Worm (Caenorhabditis elegans) whole organism, L4 larva: ENCODE measurements around the gene arrd-28.

ENCODE experiments used
- D1046.2 ChIP-seq: fragments of 200-800 bp; sonication (Bioruptor generic); IDR thresholded peaks from 2 replicates; pipeline ENCODE4 v1.3.6; 2022; ENCODE audit warnings: missing genetic modification characterization, missing compliant biosample characterization
- F10B5.3 ChIP-seq: sonication (generic microtip); optimal IDR thresholded peaks from 2 replicates; lab custom pipeline; 2016; ENCODE audit warnings: mild to moderate bottlenecking, missing genetic modification characterization, missing compliant biosample characterization
- F26F4.8 ChIP-seq: fragments of 200-800 bp; sonication (Bioruptor generic); conservative IDR thresholded peaks from 2 replicates; pipeline ENCODE4 v1.3.6; 2022; ENCODE audit warnings: missing genetic modification characterization, missing compliant biosample characterization
- R02D3.7 ChIP-seq: fragments of 150-350 bp; sonication (generic microtip); optimal IDR thresholded peaks from 3 replicates; lab custom pipeline; 2014; ENCODE audit warnings: missing biosample characterization, missing genetic modification characterization
- T20F7.1 ChIP-seq: fragments of 200-800 bp; sonication (Bioruptor generic); optimal IDR thresholded peaks from 2 replicates; lab custom pipeline; 2018; ENCODE audit warnings: mild to moderate bottlenecking, missing genetic modification characterization, missing compliant biosample characterization
- Y48G9A.11 ChIP-seq: fragments of 200-800 bp; sonication (Bioruptor generic); IDR thresholded peaks from 2 replicates; pipeline ENCODE4 v1.3.6; 2022; ENCODE audit warnings: missing genetic modification reagents, missing genetic modification characterization, missing compliant biosample characterization
- Y5F2A.4 ChIP-seq: fragments of 200-800 bp; sonication (Bioruptor generic); optimal IDR thresholded peaks from 2 replicates; lab custom pipeline; 2018; ENCODE audit warnings: mild to moderate bottlenecking, missing genetic modification characterization, missing compliant biosample characterization
- Y75B8A.6 ChIP-seq: fragments of 200-800 bp; sonication (Bioruptor generic); IDR thresholded peaks from 2 replicates; pipeline ENCODE4 v1.3.6; 2022; ENCODE audit warnings: missing genetic modification reagents, missing genetic modification characterization, missing compliant biosample characterization
- ZK546.5 ChIP-seq, 2 experiments: sonication (generic microtip); optimal IDR thresholded peaks; 2 replicates each; lab custom pipeline; 2017; ENCODE audit warnings: missing biosample characterization in 2 of 2, missing genetic modification characterization in 2 of 2
- aha-1 ChIP-seq: fragments of 150-350 bp; peaks from one replicate; lab custom pipeline; 2014; ENCODE audit warnings: missing biosample characterization, missing genetic modification characterization
- arid-1 ChIP-seq: fragments of 200-800 bp; sonication (Bioruptor generic); conservative IDR thresholded peaks from 2 replicates; pipeline ENCODE4 v1.3.6; 2022; ENCODE audit warnings: missing genetic modification reagents, missing genetic modification characterization, missing compliant biosample characterization
- ceh-20 ChIP-seq: fragments of 200-800 bp; sonication (Bioruptor generic); IDR thresholded peaks from 2 replicates; pipeline ENCODE4 v1.3.6; 2022; ENCODE audit warnings: missing genetic modification reagents, missing genetic modification characterization, missing compliant biosample characterization
- ceh-28 ChIP-seq: fragments of 150-350 bp; optimal IDR thresholded peaks from 2 replicates; lab custom pipeline; 2014; ENCODE audit warnings: missing biosample characterization, missing genetic modification reagents, missing genetic modification characterization
- ceh-32 ChIP-seq: sonication (generic microtip); optimal IDR thresholded peaks from 2 replicates; lab custom pipeline; 2016; ENCODE audit warnings: mild to moderate bottlenecking, missing genetic modification characterization, missing compliant biosample characterization; ENCODE audit not compliant: poor library complexity
- ces-1 ChIP-seq: fragments of 150-350 bp; sonication (generic microtip); optimal IDR thresholded peaks from 4 replicates; lab custom pipeline; 2014; ENCODE audit warnings: missing biosample characterization, missing genetic modification reagents, missing genetic modification characterization
- daf-12 ChIP-seq: fragments of 150-350 bp; optimal IDR thresholded peaks from 2 replicates; lab custom pipeline; 2014; ENCODE audit warnings: missing biosample characterization, missing genetic modification reagents, missing genetic modification characterization
- daf-16 ChIP-seq, 3 experiments: sonication (generic microtip); optimal IDR thresholded peaks; 2 replicates each; lab custom pipeline; 2016 to 2017; ENCODE audit warnings: missing genetic modification characterization in 3 of 3, missing genetic modification reagents in 3 of 3, mild to moderate bottlenecking in 2 of 3, missing compliant biosample characterization in 2 of 3, missing biosample characterization in 1 of 3, moderate library complexity in 1 of 3
- dmd-8 ChIP-seq: fragments of 200-800 bp; sonication (Bioruptor generic); IDR thresholded peaks from 2 replicates; pipeline ENCODE4 v1.3.6; 2022; ENCODE audit warnings: missing genetic modification characterization, missing compliant biosample characterization
- dmd-9 ChIP-seq: fragments of 200-800 bp; sonication (Bioruptor generic); IDR thresholded peaks from 2 replicates; pipeline ENCODE4 v1.3.6; 2022; ENCODE audit warnings: missing genetic modification reagents, missing genetic modification characterization, missing compliant biosample characterization
- egl-43 ChIP-seq: fragments of 200-800 bp; sonication (Bioruptor generic); IDR thresholded peaks from 2 replicates; pipeline ENCODE4 v1.3.6; 2022; ENCODE audit warnings: missing genetic modification reagents, missing genetic modification characterization, missing compliant biosample characterization
- fkh-10 ChIP-seq: fragments of 150-350 bp; optimal IDR thresholded peaks from 2 replicates; lab custom pipeline; 2014; ENCODE audit warnings: missing biosample characterization, missing genetic modification reagents, missing genetic modification characterization
- hlh-30 ChIP-seq: sonication (generic microtip); optimal IDR thresholded peaks from 2 replicates; lab custom pipeline; 2017; ENCODE audit warnings: antibody characterized with exemption, mild to moderate bottlenecking, missing genetic modification characterization, missing compliant biosample characterization; ENCODE audit not compliant: insufficient read depth
- hmg-1.1 ChIP-seq: fragments of 200-800 bp; sonication (Bioruptor generic); IDR thresholded peaks from 2 replicates; pipeline ENCODE4 v1.3.6; 2022; ENCODE audit warnings: missing genetic modification reagents, missing genetic modification characterization, missing compliant biosample characterization
- lin-38 ChIP-seq: fragments of 200-800 bp; sonication (Bioruptor generic); IDR thresholded peaks from 2 replicates; pipeline ENCODE4 v1.3.6; 2022; ENCODE audit warnings: missing genetic modification reagents, missing genetic modification characterization, missing compliant biosample characterization
- lin-39 ChIP-seq: fragments of 150-350 bp; optimal IDR thresholded peaks from 2 replicates; lab custom pipeline; 2014; ENCODE audit warnings: missing biosample characterization, missing genetic modification reagents, missing genetic modification characterization
- lir-3 ChIP-seq: sonication (generic microtip); optimal IDR thresholded peaks from 2 replicates; lab custom pipeline; 2016; ENCODE audit warnings: mild to moderate bottlenecking, missing genetic modification characterization, missing compliant biosample characterization
- lsy-2 ChIP-seq, 2 experiments: fragments of 150-350 bp in 1 of 2; sonication (generic microtip) in 1 of 2; optimal IDR thresholded peaks; 2 replicates each; lab custom pipeline; 2014 to 2017; ENCODE audit warnings: missing biosample characterization in 2 of 2, missing genetic modification characterization in 2 of 2
- madf-5 ChIP-seq, 2 experiments: fragments of 200-800 bp; sonication (Bioruptor generic); IDR thresholded peaks; 2 replicates each; pipeline ENCODE4 v1.3.6; 2022; ENCODE audit warnings: missing compliant biosample characterization in 2 of 2, missing genetic modification characterization in 2 of 2
- madf-9 ChIP-seq: fragments of 200-800 bp; sonication (Bioruptor generic); conservative IDR thresholded peaks from 2 replicates; pipeline ENCODE4 v1.3.6; 2022; ENCODE audit warnings: missing genetic modification reagents, missing genetic modification characterization, missing compliant biosample characterization
- mxl-2 ChIP-seq: fragments of 200-800 bp; sonication (Bioruptor generic); conservative IDR thresholded peaks from 2 replicates; pipeline ENCODE4 v1.3.6; 2022; ENCODE audit warnings: missing genetic modification reagents, missing genetic modification characterization, missing compliant biosample characterization
- nhr-11 ChIP-seq: fragments of 150-350 bp; optimal IDR thresholded peaks from 2 replicates; lab custom pipeline; 2014; ENCODE audit warnings: missing biosample characterization, missing genetic modification characterization
- nhr-28 ChIP-seq: fragments of 150-350 bp; optimal IDR thresholded peaks from 2 replicates; lab custom pipeline; 2014; ENCODE audit warnings: missing biosample characterization, missing genetic modification characterization
- nhr-41 ChIP-seq: fragments of 200-800 bp; sonication (Bioruptor generic); IDR thresholded peaks from 2 replicates; pipeline ENCODE4 v1.3.6; 2022; ENCODE audit warnings: missing genetic modification reagents, missing genetic modification characterization, missing compliant biosample characterization
- nhr-6 ChIP-seq: fragments of 150-350 bp; optimal IDR thresholded peaks from 2 replicates; lab custom pipeline; 2014; ENCODE audit warnings: missing biosample characterization, missing genetic modification characterization
- nhr-77 ChIP-seq: fragments of 150-350 bp; optimal IDR thresholded peaks from 2 replicates; lab custom pipeline; 2014; ENCODE audit warnings: missing biosample characterization, missing genetic modification characterization
- pqm-1 ChIP-seq: sonication (generic microtip); optimal IDR thresholded peaks from 2 replicates; lab custom pipeline; 2017; ENCODE audit warnings: missing biosample characterization, missing genetic modification characterization
- rbr-2 ChIP-seq: sonication (generic microtip); optimal IDR thresholded peaks from 2 replicates; lab custom pipeline; 2016; ENCODE audit warnings: missing genotype, missing genetic modification characterization, missing compliant biosample characterization
- saeg-2 ChIP-seq: fragments of 200-800 bp; sonication (Bioruptor generic); IDR thresholded peaks from 2 replicates; pipeline ENCODE4 v1.3.6; 2022; ENCODE audit warnings: missing genetic modification reagents, missing genetic modification characterization, missing compliant biosample characterization
- set-16 ChIP-seq: fragments of 200-800 bp; sonication (Bioruptor generic); IDR thresholded peaks from 2 replicates; pipeline ENCODE4 v1.3.6; 2022; ENCODE audit warnings: missing genetic modification reagents, missing genetic modification characterization, missing compliant biosample characterization
- snpc-1.2 ChIP-seq: fragments of 200-800 bp; sonication (Bioruptor generic); IDR thresholded peaks from 2 replicates; pipeline ENCODE4 v1.3.6; 2022; ENCODE audit warnings: missing genetic modification reagents, missing genetic modification characterization, missing compliant biosample characterization
- snpc-4 ChIP-seq: fragments of 150-350 bp; optimal IDR thresholded peaks from 2 replicates; lab custom pipeline; 2014; ENCODE audit warnings: missing biosample characterization, missing genetic modification characterization
- spr-1 ChIP-seq: sonication (generic microtip); optimal IDR thresholded peaks from 2 replicates; lab custom pipeline; 2016; ENCODE audit warnings: mild to moderate bottlenecking, missing genetic modification characterization, missing compliant biosample characterization
- spr-3 ChIP-seq: fragments of 200-800 bp; sonication (Bioruptor generic); optimal IDR thresholded peaks from 2 replicates; lab custom pipeline; 2018; ENCODE audit warnings: mild to moderate bottlenecking, missing genetic modification characterization, missing compliant biosample characterization
- tra-1 ChIP-seq: fragments of 200-800 bp; sonication (Bioruptor generic); IDR thresholded peaks from 2 replicates; pipeline ENCODE4 v1.3.6; 2022; ENCODE audit warnings: missing genetic modification reagents, missing genetic modification characterization, missing compliant biosample characterization
- unc-130 ChIP-seq: sonication (generic microtip); optimal IDR thresholded peaks from 2 replicates; lab custom pipeline; 2016; ENCODE audit warnings: missing genetic modification reagents, missing genetic modification characterization, missing compliant biosample characterization
- unc-39 ChIP-seq: sonication (generic microtip); optimal IDR thresholded peaks from 2 replicates; lab custom pipeline; 2017; ENCODE audit warnings: missing biosample characterization, missing genetic modification characterization
- unc-62 ChIP-seq, 3 experiments: fragments of 150-350 bp in 1 of 3; sonication (generic microtip); optimal IDR thresholded peaks in 2 of 3; peaks in 1 of 3; 1 replicate in 1 of 3; 2 replicates in 2 of 3; lab custom pipeline; 2014 to 2017; ENCODE audit warnings: missing biosample characterization in 3 of 3, missing genetic modification characterization in 3 of 3, missing genetic modification reagents in 3 of 3, missing genotype in 1 of 3
- zag-1 ChIP-seq: fragments of 150-350 bp; optimal IDR thresholded peaks from 2 replicates; lab custom pipeline; 2014; ENCODE audit warnings: missing biosample characterization, missing genetic modification characterization
- zfp-3 ChIP-seq: fragments of 200-800 bp; sonication (Bioruptor generic); conservative IDR thresholded peaks from 2 replicates; pipeline ENCODE4 v1.3.6; 2022; ENCODE audit warnings: missing genetic modification reagents, missing genetic modification characterization, missing compliant biosample characterization
- ztf-11 ChIP-seq: fragments of 150-350 bp; optimal IDR thresholded peaks from 2 replicates; lab custom pipeline; 2014; ENCODE audit warnings: missing biosample characterization, missing genetic modification characterization

Gene arrd-28

DNA sequence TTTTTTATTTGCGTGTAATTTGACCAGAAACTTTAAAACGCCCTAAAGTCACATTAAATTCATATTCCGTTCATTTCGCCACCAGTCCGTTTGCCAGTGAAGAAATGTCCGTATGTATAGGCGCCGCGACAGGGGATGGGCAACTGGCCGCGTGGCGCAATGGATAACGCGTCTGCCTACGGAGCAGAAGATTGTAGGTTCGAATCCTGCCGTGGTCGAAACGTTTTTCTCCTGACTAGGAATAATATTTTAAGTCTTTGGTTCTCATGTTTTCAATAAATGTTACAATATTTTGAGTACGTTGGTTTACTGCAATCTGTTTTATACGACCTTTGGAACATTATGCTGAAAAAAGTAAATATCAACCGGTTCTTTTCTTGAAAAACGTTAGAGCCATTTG, 38.8 kb upstream of the arrd-28 start (continued):
- TF ChIP-seq ceh-20 (GFP tag; lab: Robert Waterston, UW) = peak; percentile 79
- TF ChIP-seq lin-38 (GFP tag; lab: Robert Waterston, UW) = peak; percentile 77
- TF ChIP-seq madf-9 = peak; percentile 78
- TF ChIP-seq Y75B8A.6 = peak; percentile 74
- TF ChIP-seq hlh-30 (tag; lab: Kevin White, UChicago) = peak; percentile 69
- TF ChIP-seq ceh-28 (tag; lab: Kevin White, UChicago) = no peak
- no peak for TF ChIP-seq lin-39 (tag; lab: Kevin White, UChicago)
- TF ChIP-seq zag-1 (tag; lab: Kevin White, UChicago) = no peak
- peak; percentile 26; the same call in 1 of the 2 replicates for TF ChIP-seq set-16 (GFP tag; lab: Robert Waterston, UW)
- TF ChIP-seq ZK546.5 (tag; optimal IDR thresholded peaks at IDR 0.05; lab: Kevin White, UChicago) = no peak
- peak; percentile 84 for TF ChIP-seq dmd-9 (GFP tag; lab: Robert Waterston, UW)
- TF ChIP-seq daf-12 = no peak
- TF ChIP-seq nhr-77 (tag; lab: Kevin White, UChicago) = no peak
- peak; percentile 47 for TF ChIP-seq nhr-11 (tag; lab: Kevin White, UChicago)
- TF ChIP-seq unc-130 = peak; percentile 47
- TF ChIP-seq tra-1 (GFP tag; lab: Robert Waterston, UW) = peak; percentile 84
- peak; percentile 85 for TF ChIP-seq lir-3 (tag; lab: Kevin White, UChicago)
- peak; percentile 25 for TF ChIP-seq fkh-10 (GFP tag; lab: Kevin White, UChicago)
- TF ChIP-seq spr-3 (GFP tag; lab: Kevin White, UChicago) = peak; percentile 59
- TF ChIP-seq rbr-2 = peak; percentile 64
- TF ChIP-seq unc-62 (GFP tag; optimal IDR thresholded peaks at IDR 0.05 in 1 of 2; lab: Kevin White, UChicago) = peak in 1 of 2 experiments; percentile 67
- TF ChIP-seq unc-62 (tag; optimal IDR thresholded peaks at IDR 0.05; lab: Kevin White, UChicago) = no peak
- no peak for TF ChIP-seq ztf-11 (tag; lab: Kevin White, UChicago)
- no peak for TF ChIP-seq zfp-3 (GFP tag; lab: Robert Waterston, UW)
- TF ChIP-seq ceh-32 = peak; percentile 58
- no peak for TF ChIP-seq pqm-1
- no peak for TF ChIP-seq R02D3.7 (tag; lab: Kevin White, UChicago)
- TF ChIP-seq Y5F2A.4 (GFP tag; lab: Kevin White, UChicago) = peak; percentile 55
- peak; percentile 5 for TF ChIP-seq nhr-6 (tag; lab: Kevin White, UChicago)
- no peak for TF ChIP-seq snpc-4 (tag; lab: Kevin White, UChicago)
- no peak for TF ChIP-seq unc-39 (tag; lab: Kevin White, UChicago)
- TF ChIP-seq spr-1 (tag; lab: Kevin White, UChicago) = peak; percentile 67
- peak; percentile 73; the same call in 1 of the 2 replicates for TF ChIP-seq F26F4.8
- peak in 1 of 2 experiments; percentile 71 for TF ChIP-seq lsy-2 (tag; optimal IDR thresholded peaks at IDR 0.05; lab: Kevin White, UChicago)
- TF ChIP-seq mxl-2 = no peak
- TF ChIP-seq F10B5.3 (tag; lab: Kevin White, UChicago) = peak; percentile 70
- peak; percentile 99 for TF ChIP-seq aha-1
- TF ChIP-seq daf-16 (GFP tag; optimal IDR thresholded peaks at IDR 0.05; lab: Kevin White, UChicago) = peak; percentile 65 to 87
- peak; percentile 49 for TF ChIP-seq daf-16 (tag; optimal IDR thresholded peaks at IDR 0.05; lab: Kevin White, UChicago)
- TF ChIP-seq madf-5 (GFP tag; IDR thresholded peaks at IDR 0.05; lab: Robert Waterston, UW) = peak; percentile 19 to 34; a peak in 1 of 4 replicates
- peak; percentile 94 for TF ChIP-seq egl-43 (GFP tag; lab: Robert Waterston, UW)
- peak; percentile 15 for TF ChIP-seq nhr-28
- peak; percentile 84 for TF ChIP-seq hmg-1.1
- 0 out of 2 replicates have a peak, but pooled peaks have one; percentile 24 for TF ChIP-seq saeg-2 (GFP tag; lab: Robert Waterston, UW)
- TF ChIP-seq T20F7.1 = no peak
- peak; percentile 90 for TF ChIP-seq arid-1 (GFP tag; lab: Robert Waterston, UW)
- TF ChIP-seq nhr-41 (GFP tag; lab: Robert Waterston, UW) = peak; percentile 58; the same call in 1 of the 2 replicates
- peak; percentile 5 for TF ChIP-seq ces-1 (GFP tag; lab: Kevin White, UChicago)
- TF ChIP-seq D1046.2 (GFP tag; lab: Robert Waterston, UW) = peak; percentile 76
- TF ChIP-seq snpc-1.2 (GFP tag; lab: Robert Waterston, UW) = peak; percentile 88
- peak; percentile 80 for TF ChIP-seq dmd-8 (GFP tag; lab: Robert Waterston, UW)
- no peak; the same call in 1 of the 2 replicates for TF ChIP-seq Y48G9A.11 (GFP tag; lab: Robert Waterston, UW)
